Worm (Caenorhabditis elegans): ENCODE results near the gene Y38E10A.22.

- TF ChIP-seq nhr-237 (tag; optimal IDR thresholded peaks at IDR 0.05) (no peak), ZK546.5 (tag; optimal IDR thresholded peaks at IDR 0.05) (no peak), gmeb-1 (tag; optimal IDR thresholded peaks at IDR 0.05) (no peak)
Observed at ce11 chrII:12654447-12654846, 23.2 kb downstream of the Y38E10A.22 start, which contains the start of gene rgs-4.
